Fruit fly (Drosophila melanogaster) Kc167 (cell line): Measurements from ENCODE around the gene CG8360.

Source experiments
- Myc ChIP-seq: fragments of >200 bp; optimal IDR thresholded peaks from 2 replicates; lab custom pipeline; 2017; ENCODE audit warnings: missing external identifiers
- Sin3A ChIP-seq: fragments of >200 bp; optimal IDR thresholded peaks from 2 replicates; lab custom pipeline; 2018; ENCODE audit warnings: missing external identifiers
- h ChIP-seq: fragments of >200 bp; optimal IDR thresholded peaks from 3 replicates; lab custom pipeline; 2018; ENCODE audit warnings: missing external identifiers
- insv ChIP-seq: fragments of >200 bp; optimal IDR thresholded peaks from 3 replicates; lab custom pipeline; 2018; ENCODE audit warnings: missing external identifiers
- psq ChIP-seq: fragments of >200 bp; optimal IDR thresholded peaks from 2 replicates; lab custom pipeline; 2017; ENCODE audit warnings: missing external identifiers
- ttk ChIP-seq: sonication (Bioruptor generic); optimal IDR thresholded peaks from 2 replicates; lab custom pipeline; 2017; ENCODE audit warnings: missing external identifiers

dm6 chr2L:8202569-8202968, 10.2 kb upstream of the CG8360 start:
- TF ChIP-seq ttk (lab: Kevin White, UChicago), result no peak
- no peak for TF ChIP-seq insv
- no peak for TF ChIP-seq psq (lab: Kevin White, UChicago)
- TF ChIP-seq Myc (lab: Kevin White, UChicago), result no peak
- TF ChIP-seq Sin3A (lab: Kevin White, UChicago), result no peak
- no peak for TF ChIP-seq h (lab: Kevin White, UChicago)
